Fruit fly (Drosophila melanogaster): ENCODE data around the gene ymp.

The ymp gene

DNA sequence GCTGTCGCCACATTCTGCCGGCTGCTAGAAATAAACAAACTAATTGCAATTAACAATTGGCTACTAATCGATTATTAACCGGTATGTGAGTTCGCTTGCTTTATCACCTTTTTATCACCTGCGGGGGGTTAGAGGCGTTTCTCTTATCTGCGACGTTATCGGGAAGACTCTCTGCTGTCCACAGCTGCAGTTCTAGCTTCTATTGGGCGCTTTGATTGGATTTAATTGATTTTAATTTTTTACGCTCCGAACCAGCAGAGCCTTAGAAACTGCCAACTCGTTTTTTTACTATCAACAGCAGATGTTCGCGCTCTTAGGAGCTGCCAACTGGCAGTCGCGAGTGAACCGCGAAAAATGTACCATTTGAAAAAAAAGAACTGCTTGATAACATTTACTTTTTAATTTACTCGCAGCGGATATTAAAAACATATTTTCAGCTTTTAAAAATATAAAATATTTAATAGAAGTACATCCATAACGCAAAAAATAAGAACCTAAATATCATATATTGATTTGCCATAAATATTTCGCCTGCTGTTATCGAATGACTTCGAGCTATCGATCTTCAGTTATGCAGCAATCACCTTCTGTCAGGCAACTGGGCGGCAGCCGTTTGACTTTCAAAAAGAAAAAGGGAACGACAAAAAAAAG lies 17.8 kb upstream of the ymp start, which contains the start of gene Ssadh (continued):
- TF ChIP-seq pzg (GFP tag; optimal IDR thresholded peaks at IDR 0.05) (peak; percentile 59), CG2116 (GFP tag; optimal IDR thresholded peaks at IDR 0.05) (peak; percentile 78), CG9727 (GFP tag; optimal IDR thresholded peaks at IDR 0.05) (peak; percentile 3), CG6791 (GFP tag; IDR thresholded peaks at IDR 0.05; ENCODE audit: partially characterized antibody) (0 out of 3 replicates have a peak, but pooled peaks have one; percentile 62), CG31441 (GFP tag; IDR thresholded peaks at IDR 0.05) (0 out of 2 replicates have a peak, but pooled peaks have one; percentile 20), danr (GFP tag; IDR thresholded peaks at IDR 0.05) (no peak), CG2199 (GFP tag; IDR thresholded peaks at IDR 0.05) (no peak), trem (tag; optimal IDR thresholded peaks at IDR 0.05) (peak; percentile 100), CG4424 (GFP tag; optimal IDR thresholded peaks at IDR 0.05) (peak; percentile 2), amos (GFP tag; IDR thresholded peaks at IDR 0.05; ENCODE audit: partially characterized antibody) (peak; percentile 56), Hr51 (GFP tag; optimal IDR thresholded peaks at IDR 0.05) (no peak), Nf-YC (tag; optimal IDR thresholded peaks at IDR 0.05) (peak; percentile 3), Adf1 (GFP tag; IDR thresholded peaks at IDR 0.05) (peak; percentile 49), gsb-n (tag; optimal IDR thresholded peaks at IDR 0.05) (peak; percentile 56), odd (GFP tag; optimal IDR thresholded peaks at IDR 0.05) (no peak), CG12104 (GFP tag; optimal IDR thresholded peaks at IDR 0.05) (no peak), CG4282 (GFP tag; optimal IDR thresholded peaks at IDR 0.05) (no peak), Dll (GFP tag; IDR thresholded peaks at IDR 0.05; ENCODE audit: partially characterized antibody) (peak; percentile 63; the same call in 2 of the 4 replicates), Stat92E (GFP tag; optimal IDR thresholded peaks at IDR 0.05) (no peak), CTCF (GFP tag; optimal IDR thresholded peaks at IDR 0.05) (peak; percentile 27), so (GFP tag; IDR thresholded peaks at IDR 0.05) (no peak), nerfin-1 (tag; optimal IDR thresholded peaks at IDR 0.05) (no peak), ERR (GFP tag; optimal IDR thresholded peaks at IDR 0.05) (no peak), CG9876 (GFP tag; optimal IDR thresholded peaks at IDR 0.05) (no peak), stwl (tag; optimal IDR thresholded peaks at IDR 0.05) (peak; percentile 54), CG11085 (GFP tag; IDR thresholded peaks at IDR 0.05) (no peak), fd96Cb (tag; optimal IDR thresholded peaks at IDR 0.05) (no peak), dati (GFP tag; IDR thresholded peaks at IDR 0.05) (no peak), Bgb (GFP tag; IDR thresholded peaks at IDR 0.05; ENCODE audit: partially characterized antibody) (peak; percentile 61; the same call in 1 of the 2 replicates), Ets97D (GFP tag; optimal IDR thresholded peaks at IDR 0.05) (peak; percentile 39), CG31224 (GFP tag; IDR thresholded peaks at IDR 0.05) (no peak), CG15514 (GFP tag; optimal IDR thresholded peaks at IDR 0.05) (peak; percentile 95), sug (tag; optimal IDR thresholded peaks at IDR 0.05) (peak; percentile 85), Myb (GFP tag; optimal IDR thresholded peaks at IDR 0.05) (peak; percentile 99), sd (tag; optimal IDR thresholded peaks at IDR 0.05) (peak; percentile 18), BEAF-32 (GFP tag; optimal IDR thresholded peaks at IDR 0.05) (peak; percentile 62), E2f2 (GFP tag; IDR thresholded peaks at IDR 0.05) (peak; percentile 97), CG6854 (GFP tag; optimal IDR thresholded peaks at IDR 0.05) (no peak), CG6813 (GFP tag; optimal IDR thresholded peaks at IDR 0.05) (no peak), vnd (GFP tag; IDR thresholded peaks at IDR 0.05; ENCODE audit: partially characterized antibody) (0 out of 3 replicates have a peak, but pooled peaks have one; percentile 40), CG3847 (GFP tag; IDR thresholded peaks at IDR 0.05) (peak; percentile 43; the same call in 1 of the 2 replicates), knrl (GFP tag; IDR thresholded peaks at IDR 0.05; ENCODE audit: partially characterized antibody) (peak; percentile 60), hkb (optimal IDR thresholded peaks at IDR 0.05) (peak; percentile 46), hkb (GFP tag; IDR thresholded peaks at IDR 0.05) (no peak), CG1233 (GFP tag; optimal IDR thresholded peaks at IDR 0.05) (no peak), crp (GFP tag; optimal IDR thresholded peaks at IDR 0.05) (peak in 1 of 2 experiments; percentile 82), unc-4 (GFP tag; IDR thresholded peaks at IDR 0.05; ENCODE audit: partially characterized antibody) (0 out of 2 replicates have a peak, but pooled peaks have one; percentile 44), Dp (GFP tag; optimal IDR thresholded peaks at IDR 0.05) (peak; percentile 93)

Data from whole organism, embryonic.